Worm (Caenorhabditis elegans): ENCODE measurements around the gene srj-10.

Gene srj-10

ce11 chrV:16100103-16100730 lies 26.5 kb upstream of the srj-10 start, which contains the start of gene cth-1 (continued):
- TF ChIP-seq mef-2 (tag; optimal IDR thresholded peaks at IDR 0.05): no peak
- no peak for TF ChIP-seq sox-4 (tag; optimal IDR thresholded peaks at IDR 0.05)
- TF ChIP-seq swsn-7 (tag; optimal IDR thresholded peaks at IDR 0.05): no peak
- no peak for TF ChIP-seq alr-1 (tag; optimal IDR thresholded peaks at IDR 0.05; ENCODE audit: borderline replicate concordance)
- no peak for TF ChIP-seq fos-1 (tag; optimal IDR thresholded peaks at IDR 0.05)
- no peak for TF ChIP-seq mab-9 (GFP tag; IDR thresholded peaks at IDR 0.05)
- TF ChIP-seq fkh-8 (tag; optimal IDR thresholded peaks at IDR 0.05): no peak
- TF ChIP-seq nhr-85 (tag): peak; percentile 72
- no peak for TF ChIP-seq C16A3.4 (tag; optimal IDR thresholded peaks at IDR 0.05)
- TF ChIP-seq nhr-237 (tag; optimal IDR thresholded peaks at IDR 0.05): no peak
- TF ChIP-seq ets-5 (GFP tag; IDR thresholded peaks at IDR 0.05): no peak
- no peak for TF ChIP-seq F16B12.6 (tag; optimal IDR thresholded peaks at IDR 0.05)
- no peak for TF ChIP-seq skn-1 (tag; optimal IDR thresholded peaks at IDR 0.05)
- no peak for TF ChIP-seq nhr-11 (tag; optimal IDR thresholded peaks at IDR 0.05)
- no peak for TF ChIP-seq fkh-10 (GFP tag; optimal IDR thresholded peaks at IDR 0.05)
- TF ChIP-seq C34B4.2 (tag; optimal IDR thresholded peaks at IDR 0.05): no peak
- TF ChIP-seq mdl-1 (tag; optimal IDR thresholded peaks at IDR 0.05): peak in 1 of 2 experiments; percentile 1
- peak; percentile 49 for TF ChIP-seq elt-2 (tag; optimal IDR thresholded peaks at IDR 0.05)
- TF ChIP-seq unc-62 (GFP tag; optimal IDR thresholded peaks at IDR 0.05): no peak
- TF ChIP-seq lin-14 (GFP tag; optimal IDR thresholded peaks at IDR 0.05): peak; percentile 14
- TF ChIP-seq ces-1 (GFP tag; optimal IDR thresholded peaks at IDR 0.05): no peak
- no peak for TF ChIP-seq rnt-1 (tag; optimal IDR thresholded peaks at IDR 0.05)
- TF ChIP-seq mep-1 (tag; optimal IDR thresholded peaks at IDR 0.05): no peak
- TF ChIP-seq zag-1 (tag; optimal IDR thresholded peaks at IDR 0.05): no peak
- TF ChIP-seq efl-3 (GFP tag; optimal IDR thresholded peaks at IDR 0.05): no peak
- no peak for TF ChIP-seq nhr-84 (tag; optimal IDR thresholded peaks at IDR 0.05)
- no peak for TF ChIP-seq zip-4 (GFP tag; optimal IDR thresholded peaks at IDR 0.05)
- TF ChIP-seq ztf-4 (tag; optimal IDR thresholded peaks at IDR 0.05): no peak
- TF ChIP-seq nhr-19 (GFP tag; conservative IDR thresholded peaks at IDR 0.05): no peak
- TF ChIP-seq lin-15B (tag; optimal IDR thresholded peaks at IDR 0.05): no peak

DNA sequence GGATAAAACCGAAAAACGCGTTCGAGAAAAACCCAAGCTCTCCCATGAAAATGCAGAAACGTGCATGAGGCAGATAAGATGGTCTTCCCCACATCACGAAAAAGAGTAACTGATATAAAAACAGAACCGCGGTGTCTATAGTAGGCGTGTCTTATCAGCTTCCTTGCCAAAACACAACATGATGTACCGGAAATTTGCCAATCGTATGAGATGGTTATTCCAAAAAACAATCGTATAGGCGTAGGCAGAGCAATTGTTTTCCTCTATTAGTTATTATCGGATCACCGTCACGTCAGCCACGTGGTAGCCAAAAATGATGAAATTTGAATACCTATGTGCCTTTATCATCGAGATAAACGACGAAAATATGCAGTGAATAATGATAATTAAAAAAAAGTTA lies 25.7 kb upstream of the srj-10 start, which contains the start of gene str-7:
str-7 (minus strand) TSS at position 101 of the 400 bp plus-strand sequence.
- no peak for TF ChIP-seq zag-1 (tag; optimal IDR thresholded peaks at IDR 0.05)
- no peak for TF ChIP-seq ceh-8 (GFP tag; optimal IDR thresholded peaks at IDR 0.05)
- no peak for TF ChIP-seq unc-130 (tag; optimal IDR thresholded peaks at IDR 0.05)
- no peak for TF ChIP-seq ceh-88 (GFP tag; IDR thresholded peaks at IDR 0.05)
- TF ChIP-seq unc-30 (tag; optimal IDR thresholded peaks at IDR 0.05): no peak
- TF ChIP-seq efl-1 (optimal IDR thresholded peaks at IDR 0.05): no peak
- TF ChIP-seq efl-1 (GFP tag; optimal IDR thresholded peaks at IDR 0.05 in 1 of 2): no peak
- TF ChIP-seq ztf-11 (tag; optimal IDR thresholded peaks at IDR 0.05): no peak
- TF ChIP-seq grh-1 (GFP tag; IDR thresholded peaks at IDR 0.05): no peak
- TF ChIP-seq tbx-2 (tag; optimal IDR thresholded peaks at IDR 0.05): no peak
- no peak for TF ChIP-seq sox-4 (tag; optimal IDR thresholded peaks at IDR 0.05)

DNA sequence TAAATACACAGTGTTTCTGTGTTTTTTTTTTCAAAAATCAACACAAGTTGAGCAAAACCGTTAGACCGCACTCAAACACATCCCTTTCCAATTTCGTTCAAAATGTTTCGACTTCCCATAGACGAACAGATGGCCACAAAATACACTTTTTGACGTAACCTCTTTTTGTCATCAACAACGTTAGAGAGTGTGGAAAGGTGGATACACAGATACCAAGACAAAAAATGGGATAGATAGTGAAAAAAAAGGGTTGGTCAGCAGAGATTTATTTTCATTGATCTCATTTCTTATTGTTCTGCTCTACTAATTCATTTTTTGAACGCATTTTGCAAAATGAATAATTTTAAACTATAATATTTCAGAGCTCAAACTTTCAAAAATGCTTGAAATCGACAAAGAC lies 21.1 kb upstream of the srj-10 start:
- TF ChIP-seq sup-37 (GFP tag; optimal IDR thresholded peaks at IDR 0.05): no peak
- TF ChIP-seq mab-9 (GFP tag; IDR thresholded peaks at IDR 0.05): no peak
- TF ChIP-seq nhr-20 (tag; optimal IDR thresholded peaks at IDR 0.05): peak; percentile 39
- TF ChIP-seq blmp-1 (tag; optimal IDR thresholded peaks at IDR 0.05): peak; percentile 81
- TF ChIP-seq skn-1 (tag; optimal IDR thresholded peaks at IDR 0.05): peak; percentile 58
- no peak for TF ChIP-seq zag-1 (tag; optimal IDR thresholded peaks at IDR 0.05)
- no peak for TF ChIP-seq jun-1 (tag; optimal IDR thresholded peaks at IDR 0.05)
- TF ChIP-seq nhr-19 (GFP tag; conservative IDR thresholded peaks at IDR 0.05): peak; percentile 28
- peak; percentile 43 for TF ChIP-seq rnt-1 (tag; optimal IDR thresholded peaks at IDR 0.05)
- TF ChIP-seq mep-1 (tag; optimal IDR thresholded peaks at IDR 0.05): peak; percentile 38
- no peak for TF ChIP-seq ztf-11 (tag; optimal IDR thresholded peaks at IDR 0.05)
- TF ChIP-seq elt-3 (tag; optimal IDR thresholded peaks at IDR 0.05): peak in 1 of 6 experiments; percentile 58

All from whole organism, L1 larva.